Worm (Caenorhabditis elegans) whole organism, late embryonic: ENCODE measurements around the gene H40L08.1.

Experiments used
- ceh-14 ChIP-seq: sonication (generic microtip); optimal IDR thresholded peaks from 2 replicates; lab custom pipeline; 2016; ENCODE audit warnings: missing genotype, missing genetic modification characterization, missing compliant biosample characterization
- ceh-24 ChIP-seq: sonication (generic microtip); optimal IDR thresholded peaks from 2 replicates; lab custom pipeline; 2016; ENCODE audit warnings: mild to moderate bottlenecking, missing genetic modification characterization, missing compliant biosample characterization
- ceh-34 ChIP-seq: sonication (generic microtip); optimal IDR thresholded peaks from 2 replicates; lab custom pipeline; 2016; ENCODE audit warnings: mild to moderate bottlenecking, missing genetic modification characterization, missing compliant biosample characterization
- fkh-10 ChIP-seq: fragments of 150-350 bp; optimal IDR thresholded peaks from 2 replicates; lab custom pipeline; 2014; ENCODE audit warnings: missing biosample characterization, missing genetic modification reagents, missing genetic modification characterization
- hlh-15 ChIP-seq: sonication (generic microtip); optimal IDR thresholded peaks from 2 replicates; lab custom pipeline; 2016; ENCODE audit warnings: missing genetic modification characterization, missing compliant biosample characterization
- nfya-1 ChIP-seq: sonication (generic microtip); optimal IDR thresholded peaks from 2 replicates; lab custom pipeline; 2017; ENCODE audit warnings: missing genetic modification characterization, mild to moderate bottlenecking, missing compliant biosample characterization, antibody characterized with exemption, moderate library complexity
- npax-4 ChIP-seq: sonication (generic microtip); optimal IDR thresholded peaks from 2 replicates; lab custom pipeline; 2016; ENCODE audit warnings: missing genetic modification characterization, missing compliant biosample characterization
- odd-2 ChIP-seq: sonication (generic microtip); optimal IDR thresholded peaks from 2 replicates; lab custom pipeline; 2017; ENCODE audit warnings: antibody characterized with exemption, mild to moderate bottlenecking, missing genetic modification characterization, missing compliant biosample characterization
- sox-4 ChIP-seq: sonication (generic microtip); optimal IDR thresholded peaks from 2 replicates; lab custom pipeline; 2017; ENCODE audit warnings: mild to moderate bottlenecking, missing genetic modification characterization, inconsistent platforms, missing compliant biosample characterization
- tbx-2 ChIP-seq: sonication (generic microtip); optimal IDR thresholded peaks from 2 replicates; lab custom pipeline; 2016; ENCODE audit warnings: missing genetic modification characterization, missing compliant biosample characterization
- zip-5 ChIP-seq: sonication (generic microtip); optimal IDR thresholded peaks from 2 replicates; lab custom pipeline; 2016; ENCODE audit warnings: missing genetic modification characterization, missing compliant biosample characterization

DNA sequence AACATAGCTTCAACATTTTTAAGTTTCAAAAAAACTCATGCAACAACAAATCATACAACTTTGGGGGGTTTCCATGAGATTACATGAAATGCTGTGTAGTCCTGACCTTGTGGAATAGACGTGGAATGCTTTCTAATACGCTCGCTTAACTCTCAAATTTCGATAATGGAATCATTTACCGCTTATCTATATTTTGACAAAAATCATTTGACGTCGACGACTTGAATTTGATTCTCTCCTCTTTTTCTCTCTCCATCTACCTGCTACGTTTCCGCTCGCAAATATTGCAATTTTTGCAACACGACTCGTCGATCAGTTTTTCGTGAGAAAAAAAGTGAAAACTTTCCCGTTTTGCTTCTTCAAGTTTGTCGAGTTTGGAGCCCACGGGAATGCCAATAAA, 5.2 kb upstream of the H40L08.1 start, which contains the start of gene flr-4:
- TF ChIP-seq sox-4 (tag; lab: Kevin White, UChicago) (no peak), zip-5 (tag; lab: Kevin White, UChicago) (no peak), ceh-14 (tag; lab: Kevin White, UChicago) (no peak), tbx-2 (tag; lab: Kevin White, UChicago) (no peak), fkh-10 (GFP tag; lab: Kevin White, UChicago) (no peak), ceh-24 (tag; lab: Kevin White, UChicago) (no peak), ceh-34 (no peak), nfya-1 (tag; lab: Kevin White, UChicago) (no peak), odd-2 (tag; lab: Kevin White, UChicago) (no peak), hlh-15 (tag; lab: Kevin White, UChicago) (no peak), npax-4 (tag; lab: Kevin White, UChicago) (no peak)
